Comparison of ENCODE assay signal across 8 worm cellular contexts in the genomic region with DNA sequence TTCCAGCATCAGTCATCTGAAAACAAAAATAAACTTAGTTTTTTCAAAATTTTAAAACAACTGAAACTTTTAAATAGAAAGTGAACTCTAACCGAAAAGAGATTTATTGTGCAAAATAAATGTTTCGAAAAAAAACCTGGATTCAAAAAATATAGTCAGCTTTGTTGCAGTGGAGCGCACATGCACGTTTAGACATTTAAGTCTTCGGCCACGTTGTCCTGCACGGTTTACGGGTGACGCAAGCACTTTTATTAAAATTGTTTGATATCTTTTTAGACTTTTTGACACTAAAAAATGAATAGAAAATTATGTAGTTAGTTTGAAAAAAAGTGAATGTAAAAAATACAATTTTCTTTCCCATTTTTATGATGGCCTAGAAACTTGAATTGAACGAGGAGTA.
TF ChIP-seq lines count a peak whose summit lies in the region.

ubh-4 (minus strand) TSS at position 182 of the 400 bp plus-strand sequence.
algn-6 (plus strand) TSS at position 387 of the 400 bp plus-strand sequence.

TF ChIP-seq in whole organism, L1 larva, 84 proteins besides CTCF, POLR2A, EP300 and RAD21 (continues in another document):
- TF ChIP-seq nhr-28 (tag; optimal IDR thresholded peaks at IDR 0.05; lab: Kevin White, UChicago) = no peak
- peak; percentile 28 for TF ChIP-seq dsc-1 (tag; optimal IDR thresholded peaks at IDR 0.05; lab: Kevin White, UChicago)
- TF ChIP-seq aha-1 (tag; optimal IDR thresholded peaks at IDR 0.05; lab: Kevin White, UChicago) = no peak
- no peak for TF ChIP-seq aly-2 (tag; optimal IDR thresholded peaks at IDR 0.05; lab: Kevin White, UChicago)
- TF ChIP-seq rnt-1 (tag; optimal IDR thresholded peaks at IDR 0.05; lab: Kevin White, UChicago) = peak; percentile 74
- TF ChIP-seq ceh-90 (tag; optimal IDR thresholded peaks at IDR 0.05; lab: Kevin White, UChicago) = peak; percentile 66
- TF ChIP-seq fkh-10 (GFP tag; optimal IDR thresholded peaks at IDR 0.05; lab: Kevin White, UChicago) = no peak
- peak in 1 of 6 experiments; percentile 49 for TF ChIP-seq elt-3 (tag; optimal IDR thresholded peaks at IDR 0.05; lab: Kevin White, UChicago)
- TF ChIP-seq ceh-8 (GFP tag; optimal IDR thresholded peaks at IDR 0.05; lab: Kevin White, UChicago) = no peak
- no peak for TF ChIP-seq hlh-4 (tag; optimal IDR thresholded peaks at IDR 0.05; lab: Kevin White, UChicago)
- no peak for TF ChIP-seq ces-1 (GFP tag; optimal IDR thresholded peaks at IDR 0.05; lab: Kevin White, UChicago)

TF ChIP-seq in whole organism, L2 larva, 48 proteins besides CTCF, POLR2A, EP300 and RAD21 (continues in another document):
- TF ChIP-seq sma-3 (GFP tag; optimal IDR thresholded peaks at IDR 0.05; lab: Kevin White, UChicago) = peak; percentile 66
- no peak for TF ChIP-seq blmp-1 (tag; optimal IDR thresholded peaks at IDR 0.05; lab: Kevin White, UChicago; ENCODE audit: insufficient read depth)
- TF ChIP-seq sma-9 (GFP tag; optimal IDR thresholded peaks at IDR 0.05; lab: Kevin White, UChicago) = peak; percentile 26
- no peak for TF ChIP-seq sma-9 (tag; optimal IDR thresholded peaks at IDR 0.05; lab: Kevin White, UChicago)
- TF ChIP-seq lin-39 (tag; optimal IDR thresholded peaks at IDR 0.05; lab: Kevin White, UChicago) = no peak
- TF ChIP-seq mab-5 (tag; optimal IDR thresholded peaks at IDR 0.05; lab: Kevin White, UChicago) = no peak
- peak; percentile 72 for TF ChIP-seq unc-55 (GFP tag; optimal IDR thresholded peaks at IDR 0.05; lab: Kevin White, UChicago)
- TF ChIP-seq nhr-25 (tag; optimal IDR thresholded peaks at IDR 0.05; lab: Kevin White, UChicago) = no peak
- no peak for TF ChIP-seq peb-1 (tag; optimal IDR thresholded peaks at IDR 0.05; lab: Kevin White, UChicago)
- no peak for TF ChIP-seq unc-39 (tag; optimal IDR thresholded peaks at IDR 0.05; lab: Kevin White, UChicago)
- no peak for TF ChIP-seq ztf-1 (GFP tag; conservative IDR thresholded peaks at IDR 0.05; lab: Robert Waterston, UW)

TF ChIP-seq in whole organism, L3 larva, 47 proteins besides CTCF, POLR2A, EP300 and RAD21 (continues in another document):
- TF ChIP-seq ceh-16 (tag; optimal IDR thresholded peaks at IDR 0.05; lab: Kevin White, UChicago) (no peak), fkh-10 (GFP tag; optimal IDR thresholded peaks at IDR 0.05; lab: Kevin White, UChicago) (no peak), nhr-237 (tag; optimal IDR thresholded peaks at IDR 0.05; lab: Kevin White, UChicago) (no peak), eor-1 (tag; optimal IDR thresholded peaks at IDR 0.05; lab: Kevin White, UChicago) (no peak), nhr-25 (tag; optimal IDR thresholded peaks at IDR 0.05; lab: Kevin White, UChicago) (peak; percentile 43), pha-4 (tag; optimal IDR thresholded peaks at IDR 0.05; lab: Kevin White, UChicago) (peak; percentile 78), fkh-2 (tag; optimal IDR thresholded peaks at IDR 0.05; lab: Kevin White, UChicago) (no peak), mdl-1 (tag; optimal IDR thresholded peaks at IDR 0.05; lab: Kevin White, UChicago) (no peak), lin-15B (tag; optimal IDR thresholded peaks at IDR 0.05; lab: Kevin White, UChicago) (peak; percentile 89), elt-1 (tag; optimal IDR thresholded peaks at IDR 0.05; lab: Kevin White, UChicago) (no peak), snpc-4 (tag; optimal IDR thresholded peaks at IDR 0.05; lab: Kevin White, UChicago) (peak; percentile 75)

TF ChIP-seq in whole organism, L4 larva, 104 proteins besides CTCF, POLR2A, EP300 and RAD21 (continues in another document):
- TF ChIP-seq zip-11 (GFP tag; IDR thresholded peaks at IDR 0.05; lab: Robert Waterston, UW) (no peak), egl-43 (GFP tag; IDR thresholded peaks at IDR 0.05; lab: Robert Waterston, UW) (no peak), zip-2 (tag; optimal IDR thresholded peaks at IDR 0.05; lab: Kevin White, UChicago) (no peak), ceh-32 (tag; optimal IDR thresholded peaks at IDR 0.05; lab: Kevin White, UChicago; ENCODE audit: poor library complexity) (no peak), nhr-102 (tag; optimal IDR thresholded peaks at IDR 0.05; lab: Kevin White, UChicago) (no peak), nhr-76 (tag; optimal IDR thresholded peaks at IDR 0.05; lab: Kevin White, UChicago) (no peak), unc-39 (tag; optimal IDR thresholded peaks at IDR 0.05; lab: Kevin White, UChicago) (no peak), dpl-1 (GFP tag; optimal IDR thresholded peaks at IDR 0.05; lab: Kevin White, UChicago) (peak; percentile 63), daf-12 (tag; optimal IDR thresholded peaks at IDR 0.05; lab: Kevin White, UChicago) (no peak), lin-39 (tag; optimal IDR thresholded peaks at IDR 0.05; lab: Kevin White, UChicago) (no peak), zfp-3 (GFP tag; conservative IDR thresholded peaks at IDR 0.05; lab: Robert Waterston, UW) (no peak), set-16 (GFP tag; IDR thresholded peaks at IDR 0.05; lab: Robert Waterston, UW) (no peak)

TF ChIP-seq in whole organism, early embryonic, 17 proteins besides CTCF, POLR2A, EP300 and RAD21:
- 0 out of 2 replicates have a peak, but pooled peaks have one; percentile 7 for TF ChIP-seq tbx-37 (GFP tag; conservative IDR thresholded peaks at IDR 0.05; lab: Robert Waterston, UW)
- TF ChIP-seq ets-7 (tag; optimal IDR thresholded peaks at IDR 0.05; lab: Kevin White, UChicago) = no peak
TF ChIP-seq in whole organism, early embryonic: peak in this region for 1.

TF ChIP-seq in whole organism, late embryonic, 69 proteins besides CTCF, POLR2A, EP300 and RAD21 (continues in another document):
- TF ChIP-seq ztf-16 (tag; optimal IDR thresholded peaks at IDR 0.05; lab: Kevin White, UChicago) (peak; percentile 47), ceh-2 (tag; optimal IDR thresholded peaks at IDR 0.05; lab: Kevin White, UChicago) (peak; percentile 70), ceh-14 (tag; optimal IDR thresholded peaks at IDR 0.05; lab: Kevin White, UChicago) (peak; percentile 5), fax-1 (tag; optimal IDR thresholded peaks at IDR 0.05; lab: Kevin White, UChicago) (no peak), tbx-7 (tag; optimal IDR thresholded peaks at IDR 0.05; lab: Kevin White, UChicago) (peak; percentile 42), zip-5 (tag; optimal IDR thresholded peaks at IDR 0.05; lab: Kevin White, UChicago) (peak; percentile 65), pat-9 (tag; optimal IDR thresholded peaks at IDR 0.05; lab: Kevin White, UChicago) (no peak), madf-2 (tag; optimal IDR thresholded peaks at IDR 0.05; lab: Kevin White, UChicago) (no peak), C08G9.2 (tag; optimal IDR thresholded peaks at IDR 0.05; lab: Kevin White, UChicago) (peak; percentile 67), hlh-8 (tag; optimal IDR thresholded peaks at IDR 0.05; lab: Kevin White, UChicago) (peak; percentile 2), ceh-31 (tag; optimal IDR thresholded peaks at IDR 0.05; lab: Kevin White, UChicago) (peak; percentile 84), unc-86 (tag; optimal IDR thresholded peaks at IDR 0.05; lab: Kevin White, UChicago) (no peak), pag-3 (tag; optimal IDR thresholded peaks at IDR 0.05; lab: Kevin White, UChicago; ENCODE audit: borderline replicate concordance) (no peak), tbx-2 (tag; optimal IDR thresholded peaks at IDR 0.05; lab: Kevin White, UChicago) (peak; percentile 48), unc-42 (tag; optimal IDR thresholded peaks at IDR 0.05; lab: Kevin White, UChicago) (peak; percentile 56)

TF ChIP-seq in whole organism, mixed stage, embryonic, 35 proteins besides CTCF, POLR2A, EP300 and RAD21:
- TF ChIP-seq ces-1 (GFP tag; optimal IDR thresholded peaks at IDR 0.05; lab: Kevin White, UChicago) (no peak), nhr-28 (tag; optimal IDR thresholded peaks at IDR 0.05; lab: Kevin White, UChicago) (no peak), mls-2 (tag; optimal IDR thresholded peaks at IDR 0.05; lab: Kevin White, UChicago) (no peak), mep-1 (tag; optimal IDR thresholded peaks at IDR 0.05; lab: Kevin White, UChicago) (peak; percentile 59), lsy-2 (tag; optimal IDR thresholded peaks at IDR 0.05; lab: Kevin White, UChicago) (peak; percentile 90), unc-39 (tag; optimal IDR thresholded peaks at IDR 0.05; lab: Kevin White, UChicago) (no peak), ceh-39 (tag; optimal IDR thresholded peaks at IDR 0.05; lab: Kevin White, UChicago) (peak; percentile 16), nhr-76 (tag; optimal IDR thresholded peaks at IDR 0.05; lab: Kevin White, UChicago) (no peak), elt-1 (tag; optimal IDR thresholded peaks at IDR 0.05; lab: Kevin White, UChicago; ENCODE audit: borderline replicate concordance, insufficient read depth) (no peak), cnd-1 (tag; optimal IDR thresholded peaks at IDR 0.05; lab: Kevin White, UChicago) (no peak), unc-120 (tag; optimal IDR thresholded peaks at IDR 0.05; lab: Kevin White, UChicago; ENCODE audit: poor library complexity, severe bottlenecking) (no peak)

TF ChIP-seq in whole organism, young adult, 124 proteins besides CTCF, POLR2A, EP300 and RAD21 (continues in another document):
- TF ChIP-seq rpc-1 (optimal IDR thresholded peaks at IDR 0.05; lab: Kevin White, UChicago) = no peak
- TF ChIP-seq rpc-1 (tag; optimal IDR thresholded peaks at IDR 0.05; lab: Kevin White, UChicago) = no peak
- TF ChIP-seq C06A6.2 (GFP tag; conservative IDR thresholded peaks at IDR 0.05; lab: Robert Waterston, UW) = no peak
- no peak for TF ChIP-seq zim-3 (tag; optimal IDR thresholded peaks at IDR 0.05; lab: Kevin White, UChicago)
- TF ChIP-seq attf-6 (GFP tag; IDR thresholded peaks at IDR 0.05; lab: Robert Waterston, UW) = no peak
- peak; percentile 67 for TF ChIP-seq D2030.7 (GFP tag; IDR thresholded peaks at IDR 0.05; lab: Robert Waterston, UW)
- no peak for TF ChIP-seq ekl-4 (GFP tag; IDR thresholded peaks at IDR 0.05; lab: Robert Waterston, UW)
- no peak for TF ChIP-seq mel-28 (tag; optimal IDR thresholded peaks at IDR 0.05; lab: Kevin White, UChicago; ENCODE audit: borderline replicate concordance)
- no peak for TF ChIP-seq ama-1 (optimal IDR thresholded peaks at IDR 0.05; lab: Kevin White, UChicago)
- TF ChIP-seq ama-1 (GFP tag; optimal IDR thresholded peaks at IDR 0.05; lab: Kevin White, UChicago) = no peak
- peak; percentile 64 for TF ChIP-seq ceh-27 (GFP tag; optimal IDR thresholded peaks at IDR 0.05; lab: Kevin White, UChicago)
- no peak for TF ChIP-seq ztf-22 (GFP tag; optimal IDR thresholded peaks at IDR 0.05; lab: Kevin White, UChicago)
- no peak for TF ChIP-seq nhr-179 (tag; optimal IDR thresholded peaks at IDR 0.05; lab: Kevin White, UChicago)
- TF ChIP-seq atf-7 (tag; optimal IDR thresholded peaks at IDR 0.05; lab: Kevin White, UChicago) = no peak
- no peak for TF ChIP-seq ztf-6 (GFP tag; IDR thresholded peaks at IDR 0.05; lab: Robert Waterston, UW)
- no peak for TF ChIP-seq Y53F4B.3 (GFP tag; IDR thresholded peaks at IDR 0.05; lab: Robert Waterston, UW)
- TF ChIP-seq B0019.2 (GFP tag; conservative IDR thresholded peaks at IDR 0.05; lab: Robert Waterston, UW) = no peak
- no peak for TF ChIP-seq F49E8.2 (tag; optimal IDR thresholded peaks at IDR 0.05; lab: Kevin White, UChicago; ENCODE audit: insufficient read depth)
- TF ChIP-seq nhr-80 (tag; optimal IDR thresholded peaks at IDR 0.05; lab: Kevin White, UChicago) = peak; percentile 51
- no peak for TF ChIP-seq B0035.1 (tag; optimal IDR thresholded peaks at IDR 0.05; lab: Kevin White, UChicago)
- no peak for TF ChIP-seq chd-7 (tag; optimal IDR thresholded peaks at IDR 0.05; lab: Kevin White, UChicago)
- no peak for TF ChIP-seq F37B4.10 (GFP tag; IDR thresholded peaks at IDR 0.05; lab: Robert Waterston, UW)
